Worm (Caenorhabditis elegans): ENCODE results near the gene eif-3.L.

eif-3.L gene

ce11 chrII:5593377-5593932 is 28.8 kb downstream of the eif-3.L start, which contains the start of gene cdc-14 (continued):
- TF ChIP-seq chd-7 (tag; optimal IDR thresholded peaks at IDR 0.05) (peak; percentile 11), nhr-179 (tag; optimal IDR thresholded peaks at IDR 0.05) (no peak), T26A5.8 (tag; optimal IDR thresholded peaks at IDR 0.05) (no peak), madf-10 (tag; optimal IDR thresholded peaks at IDR 0.05) (no peak), snpc-1.1 (tag; optimal IDR thresholded peaks at IDR 0.05; ENCODE audit: insufficient read depth) (no peak), nhr-80 (tag; optimal IDR thresholded peaks at IDR 0.05) (peak; percentile 61), fkh-3 (tag; optimal IDR thresholded peaks at IDR 0.05) (no peak), hsf-1 (GFP tag; IDR thresholded peaks at IDR 0.05) (no peak), ceh-58 (GFP tag; IDR thresholded peaks at IDR 0.05) (no peak), let-526 (GFP tag; IDR thresholded peaks at IDR 0.05) (no peak), ama-1 (optimal IDR thresholded peaks at IDR 0.05) (no peak), ama-1 (GFP tag; optimal IDR thresholded peaks at IDR 0.05) (no peak), F49E8.2 (tag; optimal IDR thresholded peaks at IDR 0.05; ENCODE audit: insufficient read depth) (no peak), F33H1.4 (GFP tag; IDR thresholded peaks at IDR 0.05) (no peak), ceh-27 (GFP tag; optimal IDR thresholded peaks at IDR 0.05) (peak; percentile 46), dox-1 (GFP tag; IDR thresholded peaks at IDR 0.05) (peak; percentile 70), sea-2 (GFP tag; IDR thresholded peaks at IDR 0.05) (no peak), lsy-27 (tag; optimal IDR thresholded peaks at IDR 0.05; ENCODE audit: borderline replicate concordance, insufficient read depth) (no peak), lin-54 (GFP tag; optimal IDR thresholded peaks at IDR 0.05) (peak; percentile 36), F39B2.1 (GFP tag; IDR thresholded peaks at IDR 0.05) (no peak), Y53F4B.3 (GFP tag; IDR thresholded peaks at IDR 0.05) (no peak), nhr-120 (GFP tag; IDR thresholded peaks at IDR 0.05) (no peak), lsl-1 (GFP tag; optimal IDR thresholded peaks at IDR 0.05) (no peak), K12H6.12 (tag; optimal IDR thresholded peaks at IDR 0.05) (peak; percentile 16), nfya-1 (tag; optimal IDR thresholded peaks at IDR 0.05; ENCODE audit: borderline replicate concordance, insufficient read depth) (no peak), C17E4.6 (GFP tag; IDR thresholded peaks at IDR 0.05) (no peak), F23B12.7 (tag; optimal IDR thresholded peaks at IDR 0.05; ENCODE audit: insufficient read depth) (no peak), rcor-1 (GFP tag; IDR thresholded peaks at IDR 0.05) (no peak), ceh-40 (GFP tag; IDR thresholded peaks at IDR 0.05) (no peak), egl-44 (GFP tag; IDR thresholded peaks at IDR 0.05) (no peak), hrde-1 (tag; optimal IDR thresholded peaks at IDR 0.05; ENCODE audit: borderline replicate concordance) (no peak), hmg-1.2 (GFP tag; IDR thresholded peaks at IDR 0.05) (peak; percentile 65), T07F8.4 (tag; optimal IDR thresholded peaks at IDR 0.05) (no peak), zfh-2 (GFP tag; conservative IDR thresholded peaks at IDR 0.05) (peak; percentile 67; the same call in 1 of the 2 replicates), madf-8 (GFP tag; conservative IDR thresholded peaks at IDR 0.05) (no peak), dpl-1 (GFP tag; optimal IDR thresholded peaks at IDR 0.05) (no peak), ceh-79 (tag; optimal IDR thresholded peaks at IDR 0.05) (no peak), egrh-3 (GFP tag; IDR thresholded peaks at IDR 0.05) (no peak), somi-1 (GFP tag; optimal IDR thresholded peaks at IDR 0.05) (peak; percentile 57), ztf-22 (GFP tag; optimal IDR thresholded peaks at IDR 0.05) (no peak), him-1 (tag; optimal IDR thresholded peaks at IDR 0.05) (no peak), ceh-100 (GFP tag; IDR thresholded peaks at IDR 0.05) (peak; percentile 52; the same call in 1 of the 2 replicates), F10E7.11 (tag; optimal IDR thresholded peaks at IDR 0.05) (no peak), sptf-2 (GFP tag; optimal IDR thresholded peaks at IDR 0.05) (no peak), Y56A3A.18 (GFP tag; IDR thresholded peaks at IDR 0.05) (no peak)
